Worm (Caenorhabditis elegans): ENCODE data around the gene prcc-1.

Gene prcc-1

ce11 chrIV:13093677-13094076 is at the start of gene prcc-1, which contains the start of gene C39E9.12 (continued):
- TF ChIP-seq Y116A8C.19 (tag; optimal IDR thresholded peaks at IDR 0.05; ENCODE audit: borderline replicate concordance): no peak
- TF ChIP-seq ceh-90 (tag; optimal IDR thresholded peaks at IDR 0.05): no peak
- TF ChIP-seq unc-86 (tag; optimal IDR thresholded peaks at IDR 0.05): peak; percentile 37
- peak; percentile 27 to 78 (median 63) for TF ChIP-seq ceh-82 (tag; optimal IDR thresholded peaks at IDR 0.05)
- no peak for TF ChIP-seq fkh-4 (tag; optimal IDR thresholded peaks at IDR 0.05; ENCODE audit: borderline replicate concordance)
- peak; percentile 69 for TF ChIP-seq lin-13 (GFP tag; optimal IDR thresholded peaks at IDR 0.05)
- no peak for TF ChIP-seq mef-2 (tag; optimal IDR thresholded peaks at IDR 0.05)
- TF ChIP-seq unc-30 (tag; optimal IDR thresholded peaks at IDR 0.05): no peak
- no peak for TF ChIP-seq pag-3 (tag; optimal IDR thresholded peaks at IDR 0.05; ENCODE audit: borderline replicate concordance, insufficient read depth)
- peak; percentile 46 for TF ChIP-seq nhr-85 (tag)
- no peak for TF ChIP-seq hlh-4 (tag; optimal IDR thresholded peaks at IDR 0.05)
- TF ChIP-seq zag-1 (tag; optimal IDR thresholded peaks at IDR 0.05): no peak
- TF ChIP-seq ama-1 (optimal IDR thresholded peaks at IDR 0.05): no peak
- TF ChIP-seq unc-62 (GFP tag; optimal IDR thresholded peaks at IDR 0.05): no peak
- peak; percentile 88 to 95 (median 92) for TF ChIP-seq dpl-1 (GFP tag; optimal IDR thresholded peaks at IDR 0.05)
- peak; percentile 14 for TF ChIP-seq C04F5.9 (tag; optimal IDR thresholded peaks at IDR 0.05)
- TF ChIP-seq nhr-47 (tag; optimal IDR thresholded peaks at IDR 0.05): peak; percentile 75
- no peak for TF ChIP-seq mep-1 (tag; optimal IDR thresholded peaks at IDR 0.05)
- peak; percentile 92 to 97 for TF ChIP-seq lin-35 (GFP tag; optimal IDR thresholded peaks at IDR 0.05)
- TF ChIP-seq lin-14 (GFP tag; optimal IDR thresholded peaks at IDR 0.05): peak; percentile 67
- TF ChIP-seq efl-3 (GFP tag; optimal IDR thresholded peaks at IDR 0.05): no peak
- peak; percentile 73 for TF ChIP-seq nhr-71 (tag; optimal IDR thresholded peaks at IDR 0.05)
- TF ChIP-seq nhr-77 (tag; optimal IDR thresholded peaks at IDR 0.05): peak; percentile 54
- TF ChIP-seq nhr-76 (tag; optimal IDR thresholded peaks at IDR 0.05): no peak
- peak; percentile 79 for TF ChIP-seq rnt-1 (tag; optimal IDR thresholded peaks at IDR 0.05)

DNA sequence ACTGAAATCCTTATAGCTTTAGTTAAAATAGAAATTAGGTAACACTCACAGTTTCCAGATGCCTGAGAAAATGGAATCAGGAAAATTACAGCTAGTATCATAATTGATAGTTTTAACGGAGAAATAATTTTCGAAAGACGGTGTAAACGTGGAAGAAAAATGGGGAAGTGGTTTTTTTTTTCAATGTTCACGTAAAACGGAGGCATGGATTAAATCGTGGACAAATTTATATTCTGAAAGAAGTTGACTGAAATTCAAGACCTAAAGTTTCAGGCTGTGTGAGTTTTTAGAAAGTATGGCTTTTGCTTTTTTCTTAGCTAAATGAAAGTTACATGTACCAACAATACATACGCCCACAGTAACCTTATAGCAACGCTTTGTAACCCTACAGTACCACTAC is 48.7 kb upstream of the prcc-1 start, which contains the start of gene spe-43:
TSS of gene spe-43 (minus strand) at position 101 of the 400 bp plus-strand sequence.
- TF ChIP-seq pqm-1 (tag; optimal IDR thresholded peaks at IDR 0.05): no peak
- no peak for TF ChIP-seq grh-1 (GFP tag; IDR thresholded peaks at IDR 0.05)
- no peak for TF ChIP-seq aly-2 (tag; optimal IDR thresholded peaks at IDR 0.05)
- TF ChIP-seq ets-5 (GFP tag; IDR thresholded peaks at IDR 0.05): no peak
- no peak for TF ChIP-seq swsn-7 (tag; optimal IDR thresholded peaks at IDR 0.05)
- no peak for TF ChIP-seq pax-3 (tag; optimal IDR thresholded peaks at IDR 0.05)
- no peak for TF ChIP-seq ztf-11 (tag; optimal IDR thresholded peaks at IDR 0.05)
- no peak for TF ChIP-seq lin-14 (GFP tag; optimal IDR thresholded peaks at IDR 0.05)
- TF ChIP-seq ceh-88 (GFP tag; IDR thresholded peaks at IDR 0.05): no peak
- TF ChIP-seq rnt-1 (tag; optimal IDR thresholded peaks at IDR 0.05): no peak
- TF ChIP-seq irx-1 (tag; optimal IDR thresholded peaks at IDR 0.05): no peak

DNA sequence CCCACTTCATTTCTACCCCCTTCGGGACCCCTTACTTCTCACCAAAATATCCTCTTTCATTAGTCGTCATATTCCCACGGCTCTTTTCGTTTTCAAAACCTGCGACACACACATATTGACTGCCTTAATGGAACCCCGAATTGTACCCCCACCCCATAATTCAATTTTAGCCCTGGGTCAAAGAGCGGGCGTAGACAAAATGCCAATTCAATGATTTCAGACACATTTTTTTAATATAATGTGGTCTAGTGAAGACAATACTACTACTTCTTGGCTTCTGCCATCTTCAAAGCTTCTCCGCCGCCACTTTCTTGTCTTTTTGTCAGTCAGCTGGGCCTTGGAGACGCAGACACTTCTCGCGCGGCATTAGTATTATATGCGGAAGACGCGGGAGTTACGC is 34.1 kb upstream of the prcc-1 start:
- TF ChIP-seq efl-1 (optimal IDR thresholded peaks at IDR 0.05) (no peak), efl-1 (GFP tag; optimal IDR thresholded peaks at IDR 0.05 in 1 of 2) (peak in 1 of 2 experiments; percentile 39), unc-30 (tag; optimal IDR thresholded peaks at IDR 0.05) (no peak)

DNA sequence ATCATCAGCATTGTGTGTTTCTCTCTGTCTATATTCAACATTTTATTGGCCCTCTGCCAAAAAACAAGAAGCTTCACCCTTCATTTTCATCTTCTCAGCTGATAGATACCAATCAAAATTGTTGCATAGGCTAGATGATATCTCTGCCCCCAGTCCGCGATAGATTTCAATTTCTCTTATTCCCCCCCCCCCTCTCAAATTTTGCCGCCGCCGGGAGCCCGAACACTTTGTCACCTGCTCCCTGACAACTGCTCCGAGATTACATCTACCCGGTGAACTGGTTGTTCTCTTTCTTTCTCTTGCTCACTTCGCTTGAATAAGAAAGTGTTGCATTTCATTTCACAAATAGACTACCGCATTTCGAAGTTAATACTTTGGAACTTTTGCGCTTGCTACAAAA is 32.4 kb upstream of the prcc-1 start:
- TF ChIP-seq lin-14 (GFP tag; optimal IDR thresholded peaks at IDR 0.05): peak; percentile 66
- TF ChIP-seq pag-3 (tag; optimal IDR thresholded peaks at IDR 0.05; ENCODE audit: borderline replicate concordance, insufficient read depth): peak; percentile 48
- no peak for TF ChIP-seq skn-1 (tag; optimal IDR thresholded peaks at IDR 0.05)
- no peak for TF ChIP-seq nhr-47 (tag; optimal IDR thresholded peaks at IDR 0.05)
